Fruit fly (Drosophila melanogaster): ENCODE measurements around the gene Fum3.

Fum3 gene

dm6 chr3L:11422338-11422802 is 43.3 kb downstream of the Fum3 start (continued):
- TF ChIP-seq GATAe (GFP tag; conservative IDR thresholded peaks at IDR 0.05) (no peak), Hr51 (GFP tag; optimal IDR thresholded peaks at IDR 0.05) (peak; percentile 38 to 61), CG6813 (GFP tag; optimal IDR thresholded peaks at IDR 0.05) (peak; percentile 78), sob (GFP tag; IDR thresholded peaks at IDR 0.05) (peak; percentile 67), corto (GFP tag; optimal IDR thresholded peaks at IDR 0.05) (no peak), Meics (GFP tag; optimal IDR thresholded peaks at IDR 0.05) (peak; percentile 65), lov (optimal IDR thresholded peaks at IDR 0.05) (no peak), lov (GFP tag; IDR thresholded peaks at IDR 0.05) (peak; percentile 66; the same call in 2 of the 3 replicates), nerfin-2 (GFP tag; IDR thresholded peaks at IDR 0.05; ENCODE audit: partially characterized antibody) (no peak), CG11504 (tag; optimal IDR thresholded peaks at IDR 0.05) (peak; percentile 83), dmrt99B (tag; optimal IDR thresholded peaks at IDR 0.05) (peak; percentile 89), Myb (GFP tag; optimal IDR thresholded peaks at IDR 0.05) (peak; percentile 40), Antp (GFP tag; optimal IDR thresholded peaks at IDR 0.05) (no peak), Side (GFP tag; optimal IDR thresholded peaks at IDR 0.05) (peak; percentile 69), Adf1 (GFP tag; IDR thresholded peaks at IDR 0.05) (peak; percentile 30; the same call in 1 of the 2 replicates), CG6175 (GFP tag; IDR thresholded peaks at IDR 0.05) (0 out of 3 replicates have a peak, but pooled peaks have one; percentile 29), ken (GFP tag; IDR thresholded peaks at IDR 0.05) (peak; percentile 74; the same call in 2 of the 3 replicates), amos (GFP tag; IDR thresholded peaks at IDR 0.05; ENCODE audit: partially characterized antibody) (no peak), pum (GFP tag; optimal IDR thresholded peaks at IDR 0.05) (peak; percentile 63), CG11696 (GFP tag; IDR thresholded peaks at IDR 0.05) (peak; percentile 68), CG11247 (GFP tag; IDR thresholded peaks at IDR 0.05) (peak; percentile 36; the same call in 1 of the 2 replicates), ci (GFP tag; IDR thresholded peaks at IDR 0.05) (peak; percentile 88), chinmo (GFP tag; IDR thresholded peaks at IDR 0.05; ENCODE audit: partially characterized antibody) (no peak), lmd (GFP tag; IDR thresholded peaks at IDR 0.05) (peak; percentile 83), CG33213 (GFP tag; optimal IDR thresholded peaks at IDR 0.05) (peak; percentile 21), CG3995 (GFP tag; optimal IDR thresholded peaks at IDR 0.05) (no peak), pfk (GFP tag; optimal IDR thresholded peaks at IDR 0.05) (no peak), CG15011 (GFP tag; optimal IDR thresholded peaks at IDR 0.05) (peak; percentile 60), ham (GFP tag; IDR thresholded peaks at IDR 0.05) (no peak), CG10209 (GFP tag; optimal IDR thresholded peaks at IDR 0.05) (peak; percentile 65), CG10147 (GFP tag; optimal IDR thresholded peaks at IDR 0.05) (peak; percentile 25), CG15696 (tag; optimal IDR thresholded peaks at IDR 0.05) (peak; percentile 88), cato (GFP tag; optimal IDR thresholded peaks at IDR 0.05; ENCODE audit: borderline replicate concordance) (no peak), odd (GFP tag; optimal IDR thresholded peaks at IDR 0.05) (peak; percentile 42), CG31224 (GFP tag; IDR thresholded peaks at IDR 0.05) (peak; percentile 33; the same call in 1 of the 2 replicates), CG34422 (GFP tag; IDR thresholded peaks at IDR 0.05) (peak; percentile 77), eve (GFP tag; optimal IDR thresholded peaks at IDR 0.05) (peak in 1 of 2 experiments; percentile 84), nerfin-1 (tag; optimal IDR thresholded peaks at IDR 0.05) (peak; percentile 66), vfl (GFP tag; optimal IDR thresholded peaks at IDR 0.05) (no peak), CG15269 (tag; optimal IDR thresholded peaks at IDR 0.05) (peak; percentile 64), Elba2 (GFP tag; optimal IDR thresholded peaks at IDR 0.05) (no peak), CG6689 (GFP tag; IDR thresholded peaks at IDR 0.05) (peak; percentile 88), onecut (GFP tag; IDR thresholded peaks at IDR 0.05) (peak; percentile 81), otp (GFP tag; IDR thresholded peaks at IDR 0.05) (peak; percentile 84; the same call in 1 of the 3 replicates), yki (optimal IDR thresholded peaks at IDR 0.05) (no peak), Dbx (GFP tag; IDR thresholded peaks at IDR 0.05) (0 out of 3 replicates have a peak, but pooled peaks have one; percentile 24), Xbp1 (GFP tag; optimal IDR thresholded peaks at IDR 0.05) (peak; percentile 54), maf-S (GFP tag; optimal IDR thresholded peaks at IDR 0.05) (peak; percentile 69), HLH3B (GFP tag; IDR thresholded peaks at IDR 0.05) (peak; percentile 80), CG18262 (tag; optimal IDR thresholded peaks at IDR 0.05) (peak; percentile 90), CG12219 (GFP tag; optimal IDR thresholded peaks at IDR 0.05) (peak; percentile 54)

Measured in whole organism, embryonic.